Worm (Caenorhabditis elegans): ENCODE measurements around the gene elt-2.

elt-2 gene

ce11 chrX:10507971-10508370 lies 26.9 kb downstream of the elt-2 start:
- TF ChIP-seq zip-11 (GFP tag; IDR thresholded peaks at IDR 0.05) (no peak), unc-62 (GFP tag; optimal IDR thresholded peaks at IDR 0.05 in 1 of 2) (peak in 1 of 2 experiments; percentile 70), unc-62 (tag; optimal IDR thresholded peaks at IDR 0.05) (no peak)

- TF ChIP-seq Y75B8A.6 (GFP tag; IDR thresholded peaks at IDR 0.05) (no peak), mxl-2 (GFP tag; conservative IDR thresholded peaks at IDR 0.05) (no peak), nhr-28 (tag; optimal IDR thresholded peaks at IDR 0.05) (no peak), unc-62 (GFP tag; optimal IDR thresholded peaks at IDR 0.05 in 1 of 2) (no peak), unc-62 (tag; optimal IDR thresholded peaks at IDR 0.05) (no peak), dpl-1 (GFP tag; optimal IDR thresholded peaks at IDR 0.05) (no peak), F44E2.7 (GFP tag; IDR thresholded peaks at IDR 0.05) (no peak), lin-29 (GFP tag; IDR thresholded peaks at IDR 0.05) (no peak), ceh-44 (GFP tag; IDR thresholded peaks at IDR 0.05) (no peak), mes-2 (tag; optimal IDR thresholded peaks at IDR 0.05; ENCODE audit: poor library complexity, severe bottlenecking) (no peak), dve-1 (tag; optimal IDR thresholded peaks at IDR 0.05; ENCODE audit: insufficient read depth) (no peak), R02D3.7 (tag; optimal IDR thresholded peaks at IDR 0.05) (no peak), dmd-9 (GFP tag; IDR thresholded peaks at IDR 0.05) (no peak), Y105C5A.15 (GFP tag; IDR thresholded peaks at IDR 0.05) (no peak), lin-15B (tag; optimal IDR thresholded peaks at IDR 0.05) (no peak), duxl-1 (tag; optimal IDR thresholded peaks at IDR 0.05; ENCODE audit: poor library complexity) (no peak), zag-1 (tag; optimal IDR thresholded peaks at IDR 0.05) (no peak), vab-7 (GFP tag; IDR thresholded peaks at IDR 0.05) (no peak), tra-1 (GFP tag; IDR thresholded peaks at IDR 0.05) (no peak)
These were observed 33.0 kb downstream of the elt-2 start for ce11 chrX:10514056-10514455.

ce11 chrX:10514834-10515233 lies 33.8 kb downstream of the elt-2 start:
- TF ChIP-seq mdl-1 (tag; optimal IDR thresholded peaks at IDR 0.05) (no peak), F26F4.8 (GFP tag; conservative IDR thresholded peaks at IDR 0.05) (no peak), pha-4 (GFP tag; IDR thresholded peaks at IDR 0.05) (no peak), pha-4 (tag; optimal IDR thresholded peaks at IDR 0.05) (no peak), nhr-48 (tag; optimal IDR thresholded peaks at IDR 0.05) (no peak), Y75B8A.6 (GFP tag; IDR thresholded peaks at IDR 0.05) (no peak), zag-1 (tag; optimal IDR thresholded peaks at IDR 0.05) (no peak), snpc-1.2 (GFP tag; IDR thresholded peaks at IDR 0.05) (no peak), F44E2.7 (GFP tag; IDR thresholded peaks at IDR 0.05) (no peak), ceh-32 (tag; optimal IDR thresholded peaks at IDR 0.05; ENCODE audit: poor library complexity) (no peak), ZK337.2 (GFP tag; IDR thresholded peaks at IDR 0.05) (no peak), F10B5.3 (tag; optimal IDR thresholded peaks at IDR 0.05) (no peak)

- TF ChIP-seq ces-1 (GFP tag; optimal IDR thresholded peaks at IDR 0.05): no peak
- no peak for TF ChIP-seq dmd-9 (GFP tag; IDR thresholded peaks at IDR 0.05)
- no peak for TF ChIP-seq pha-4 (GFP tag; IDR thresholded peaks at IDR 0.05)
- no peak for TF ChIP-seq pha-4 (tag; optimal IDR thresholded peaks at IDR 0.05)
- no peak for TF ChIP-seq egl-27 (tag; optimal IDR thresholded peaks at IDR 0.05)
- no peak for TF ChIP-seq rbr-2 (tag; optimal IDR thresholded peaks at IDR 0.05)
- TF ChIP-seq nhr-77 (tag; optimal IDR thresholded peaks at IDR 0.05): no peak
- TF ChIP-seq ceh-62 (tag; optimal IDR thresholded peaks at IDR 0.05): no peak
- no peak for TF ChIP-seq ctbp-1 (GFP tag; IDR thresholded peaks at IDR 0.05)
- TF ChIP-seq php-3 (GFP tag; IDR thresholded peaks at IDR 0.05): no peak
- no peak for TF ChIP-seq nhr-76 (tag; optimal IDR thresholded peaks at IDR 0.05)
- TF ChIP-seq lim-7 (GFP tag; IDR thresholded peaks at IDR 0.05): no peak
- TF ChIP-seq T26A8.4 (GFP tag; IDR thresholded peaks at IDR 0.05): no peak
- TF ChIP-seq snpc-1.2 (GFP tag; IDR thresholded peaks at IDR 0.05): no peak
These were observed 35.5 kb downstream of the elt-2 start for ce11 chrX:10516549-10516948.

All from whole organism, L4 larva.